Fruit fly (Drosophila melanogaster): ENCODE measurements around the gene Trmt112.

The Trmt112 gene

dm6 chr3L:21252932-21253760, 36.5 kb upstream of the Trmt112 start:
- TF ChIP-seq CG11696 (GFP tag; IDR thresholded peaks at IDR 0.05) (no peak), gt (GFP tag; IDR thresholded peaks at IDR 0.05) (no peak), fd96Cb (tag; optimal IDR thresholded peaks at IDR 0.05) (no peak), Mes4 (GFP tag; optimal IDR thresholded peaks at IDR 0.05) (no peak), Dref (GFP tag; IDR thresholded peaks at IDR 0.05) (no peak), CG16815 (GFP tag; optimal IDR thresholded peaks at IDR 0.05) (no peak), Xrp1 (GFP tag; IDR thresholded peaks at IDR 0.05) (no peak), Opbp (GFP tag; IDR thresholded peaks at IDR 0.05; ENCODE audit: partially characterized antibody) (no peak), Ets65A (GFP tag) (peak; percentile 5), Blimp-1 (GFP tag; optimal IDR thresholded peaks at IDR 0.05) (no peak), slbo (GFP tag; IDR thresholded peaks at IDR 0.05) (0 out of 2 replicates have a peak, but pooled peaks have one; percentile 17), HLH54F (GFP tag; optimal IDR thresholded peaks at IDR 0.05) (no peak), ham (GFP tag; IDR thresholded peaks at IDR 0.05) (no peak), scrt (GFP tag; optimal IDR thresholded peaks at IDR 0.05) (no peak), MESR4 (GFP tag; optimal IDR thresholded peaks at IDR 0.05) (no peak), crol (GFP tag; IDR thresholded peaks at IDR 0.05) (peak; percentile 96), Dip2 (GFP tag; IDR thresholded peaks at IDR 0.05) (no peak), CG6791 (GFP tag; IDR thresholded peaks at IDR 0.05; ENCODE audit: partially characterized antibody) (0 out of 3 replicates have a peak, but pooled peaks have one; percentile 15), Lpt (GFP tag; optimal IDR thresholded peaks at IDR 0.05) (no peak), zfh1 (GFP tag; IDR thresholded peaks at IDR 0.05) (no peak), CG17802 (tag; optimal IDR thresholded peaks at IDR 0.05) (no peak), nerfin-2 (GFP tag; IDR thresholded peaks at IDR 0.05; ENCODE audit: partially characterized antibody) (0 out of 2 replicates have a peak, but pooled peaks have one; percentile 9), Ets97D (GFP tag; optimal IDR thresholded peaks at IDR 0.05) (no peak), Nf-YB (GFP tag; optimal IDR thresholded peaks at IDR 0.05) (no peak), CG2199 (GFP tag; IDR thresholded peaks at IDR 0.05) (0 out of 3 replicates have a peak, but pooled peaks have one; percentile 63), cg (GFP tag; optimal IDR thresholded peaks at IDR 0.05) (peak; percentile 40), Hr39 (optimal IDR thresholded peaks at IDR 0.05) (peak; percentile 28), HHEX (GFP tag; optimal IDR thresholded peaks at IDR 0.05) (peak; percentile 18), Ada2b (GFP tag; IDR thresholded peaks at IDR 0.05) (no peak), Hr78 (GFP tag; optimal IDR thresholded peaks at IDR 0.05) (peak in 1 of 2 experiments; percentile 17), rib (GFP tag; IDR thresholded peaks at IDR 0.05) (peak; percentile 62; the same call in 1 of the 2 replicates), fd102C (GFP tag; optimal IDR thresholded peaks at IDR 0.05) (no peak), CG1792 (GFP tag; optimal IDR thresholded peaks at IDR 0.05) (no peak), HLHmδ (GFP tag; optimal IDR thresholded peaks at IDR 0.05) (peak; percentile 23), Fer1 (GFP tag; optimal IDR thresholded peaks at IDR 0.05) (no peak), CG17612 (GFP tag; IDR thresholded peaks at IDR 0.05) (no peak), Med (GFP tag) (peak; percentile 65), phol (tag; optimal IDR thresholded peaks at IDR 0.05) (no peak), da (GFP tag; optimal IDR thresholded peaks at IDR 0.05) (no peak), CG4328 (GFP tag; optimal IDR thresholded peaks at IDR 0.05) (no peak), CG8924 (tag; optimal IDR thresholded peaks at IDR 0.05) (no peak), CG6683 (GFP tag; optimal IDR thresholded peaks at IDR 0.05) (no peak), CG12391 (tag; optimal IDR thresholded peaks at IDR 0.05) (no peak), CG17568 (GFP tag; optimal IDR thresholded peaks at IDR 0.05) (no peak), bbx (GFP tag; IDR thresholded peaks at IDR 0.05; ENCODE audit: partially characterized antibody) (peak; percentile 12; the same call in 1 of the 2 replicates), ken (GFP tag; IDR thresholded peaks at IDR 0.05) (no peak), salm (tag; optimal IDR thresholded peaks at IDR 0.05) (no peak), vnd (GFP tag; IDR thresholded peaks at IDR 0.05; ENCODE audit: partially characterized antibody) (0 out of 3 replicates have a peak, but pooled peaks have one; percentile 24), NfI (GFP tag; optimal IDR thresholded peaks at IDR 0.05) (no peak)
